Fruit fly (Drosophila melanogaster) whole organism, adult: ENCODE measurements around the gene wrd.

ENCODE experiments used
- CG11617 ChIP-seq: fragments of 200-800 bp; sonication (Bioruptor generic); optimal IDR thresholded peaks from 2 replicates; lab custom pipeline; 2017; ENCODE audit warnings: mild to moderate bottlenecking, missing biosample characterization, missing genetic modification reagents, missing genetic modification characterization
- CG12768 ChIP-seq: fragments of 200-800 bp; sonication (Bioruptor generic); optimal IDR thresholded peaks from 2 replicates; lab custom pipeline; 2017; ENCODE audit warnings: missing biosample characterization, missing genetic modification characterization, mild to moderate bottlenecking, moderate library complexity, missing genetic modification reagents
- CG14711 ChIP-seq: fragments of 200-800 bp; sonication (Bioruptor generic); optimal IDR thresholded peaks from 2 replicates; lab custom pipeline; 2018; ENCODE audit warnings: missing biosample characterization, mild to moderate bottlenecking, missing genetic modification characterization, moderate library complexity
- CG1620 ChIP-seq: fragments of 200-800 bp; sonication (Bioruptor generic); optimal IDR thresholded peaks from 2 replicates; lab custom pipeline; 2016; ENCODE audit warnings: missing biosample characterization, missing genetic modification characterization
- CG33017 ChIP-seq: fragments of 200-800 bp; sonication (Bioruptor generic); optimal IDR thresholded peaks from 2 replicates; lab custom pipeline; 2018; ENCODE audit warnings: missing biosample characterization, mild to moderate bottlenecking, missing genetic modification characterization, moderate library complexity
- CG5204 ChIP-seq: fragments of 200-800 bp; sonication (Bioruptor generic); optimal IDR thresholded peaks from 2 replicates; lab custom pipeline; 2016; ENCODE audit warnings: missing biosample characterization, missing genetic modification characterization
- CG7045 ChIP-seq: fragments of 200-800 bp; sonication (Bioruptor generic); optimal IDR thresholded peaks from 2 replicates; lab custom pipeline; 2017; ENCODE audit warnings: missing biosample characterization, mild to moderate bottlenecking, missing genetic modification characterization
- CG7101 ChIP-seq: fragments of 200-800 bp; sonication (Bioruptor generic); optimal IDR thresholded peaks from 2 replicates; lab custom pipeline; 2018; ENCODE audit warnings: missing biosample characterization, mild to moderate bottlenecking, missing genetic modification characterization, moderate library complexity
- Clk ChIP-seq: fragments of 200-800 bp; sonication (Bioruptor generic); optimal IDR thresholded peaks from 2 replicates; lab custom pipeline; 2017; ENCODE audit warnings: missing biosample characterization, missing genetic modification characterization
- Crg-1 ChIP-seq: fragments of 200-800 bp; sonication (Bioruptor generic); optimal IDR thresholded peaks from 2 replicates; lab custom pipeline; 2016; ENCODE audit warnings: missing biosample characterization, missing genetic modification characterization
- Hr96 ChIP-seq: fragments of 200-800 bp; sonication (Bioruptor generic); optimal IDR thresholded peaks from 2 replicates; lab custom pipeline; 2016; ENCODE audit warnings: missing biosample characterization, missing genetic modification characterization
- Mnt ChIP-seq: fragments of 200-800 bp; sonication (Bioruptor generic); optimal IDR thresholded peaks from 2 replicates; lab custom pipeline; 2016; ENCODE audit warnings: missing biosample characterization, mild to moderate bottlenecking, missing genetic modification characterization
- bab1 ChIP-seq: fragments of 200-800 bp; sonication (Bioruptor generic); optimal IDR thresholded peaks from 3 replicates; lab custom pipeline; 2019; ENCODE audit warnings: missing biosample characterization, mild to moderate bottlenecking, missing genetic modification characterization, moderate library complexity
- cic ChIP-seq: fragments of 200-800 bp; sonication (Bioruptor generic); optimal IDR thresholded peaks from 2 replicates; lab custom pipeline; 2017; ENCODE audit warnings: missing biosample characterization, mild to moderate bottlenecking, missing genetic modification characterization, moderate library complexity
- cnc ChIP-seq, 2 experiments: fragments of >200 bp; optimal IDR thresholded peaks; 2 replicates each; lab custom pipeline; 2017
- kay ChIP-seq: fragments of 200-800 bp; sonication (Bioruptor generic); peaks from one replicate; lab custom pipeline; 2016; ENCODE audit warnings: missing biosample characterization, missing genetic modification characterization, borderline replicate concordance
- ovo ChIP-seq: fragments of 200-800 bp; sonication (Bioruptor generic); optimal IDR thresholded peaks from 2 replicates; lab custom pipeline; 2016; ENCODE audit warnings: missing biosample characterization, missing genetic modification characterization
- pad ChIP-seq: fragments of 200-800 bp; sonication (Bioruptor generic); optimal IDR thresholded peaks from 3 replicates; lab custom pipeline; 2017; ENCODE audit warnings: missing biosample characterization, missing genetic modification characterization, mild to moderate bottlenecking, moderate library complexity, missing genetic modification reagents
- tj ChIP-seq: fragments of 200-800 bp; sonication (Bioruptor generic); optimal IDR thresholded peaks from 3 replicates; lab custom pipeline; 2017; ENCODE audit warnings: missing biosample characterization, mild to moderate bottlenecking, missing genetic modification characterization, moderate library complexity
- toe ChIP-seq: fragments of 200-800 bp; sonication (Bioruptor generic); optimal IDR thresholded peaks from 2 replicates; lab custom pipeline; 2016; ENCODE audit warnings: missing biosample characterization, missing genetic modification characterization

wrd gene

DNA sequence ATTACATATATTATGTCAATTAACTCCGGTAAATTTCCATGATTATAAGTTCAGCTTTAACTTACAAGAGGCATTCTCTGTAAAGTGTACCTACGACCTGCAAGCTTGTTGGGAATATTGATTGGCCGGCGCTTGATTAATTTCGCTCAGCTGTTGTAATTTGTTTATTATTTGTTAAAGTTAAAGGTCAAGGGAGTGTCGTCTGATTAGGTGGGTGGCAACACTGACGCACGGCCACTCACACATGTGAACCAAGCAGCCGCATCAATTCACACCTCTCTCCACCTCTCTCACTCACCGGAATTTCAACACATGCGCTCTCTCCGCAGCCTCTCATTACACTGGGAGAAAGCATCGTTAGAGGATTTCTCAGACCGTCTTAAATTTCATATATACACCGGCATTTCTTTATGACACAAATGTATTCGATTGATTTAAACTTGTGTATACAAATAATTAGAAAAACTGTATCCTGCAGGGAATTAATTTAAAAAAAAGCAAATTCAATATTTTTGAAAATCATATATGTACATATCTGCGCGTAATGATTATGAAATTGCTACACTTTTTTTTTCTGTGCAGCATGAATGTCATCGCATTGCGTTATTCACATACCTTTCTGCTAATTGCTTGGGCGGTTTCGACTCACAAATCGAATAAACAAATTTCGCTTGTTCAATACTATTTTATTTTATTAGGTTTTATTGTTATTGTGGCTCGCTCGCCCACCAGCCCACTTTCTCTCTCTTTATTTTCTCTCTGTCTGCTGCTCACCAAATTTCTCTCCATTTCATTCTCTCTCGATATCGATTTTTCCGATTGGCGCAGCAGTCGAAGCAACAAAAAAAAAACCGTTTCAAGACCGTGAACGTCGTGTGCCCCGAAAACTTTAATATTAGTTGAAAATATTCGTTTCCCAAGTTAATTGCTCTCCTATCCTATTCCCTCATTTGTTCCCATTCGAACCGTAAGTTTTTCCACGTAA lies 4.7 kb downstream of the wrd start:
- TF ChIP-seq CG33017 (tag; lab: Kevin White, UChicago) (peak; percentile 91), tj (GFP tag; lab: Kevin White, UChicago) (peak; percentile 60), CG12768 (GFP tag; lab: Kevin White, UChicago) (peak; percentile 89), pad (GFP tag; lab: Kevin White, UChicago) (peak; percentile 69), Crg-1 (GFP tag; lab: Kevin White, UChicago) (peak; percentile 44), CG7101 (tag; lab: Kevin White, UChicago) (peak; percentile 89), bab1 (GFP tag; lab: Kevin White, UChicago) (peak; percentile 54), kay (GFP tag; lab: Kevin White, UChicago) (no peak), CG11617 (GFP tag; lab: Kevin White, UChicago) (peak; percentile 91), Clk (peak; percentile 78), Hr96 (GFP tag; lab: Kevin White, UChicago) (peak; percentile 79), cic (GFP tag; lab: Kevin White, UChicago) (peak; percentile 70), CG1620 (GFP tag; lab: Kevin White, UChicago) (peak; percentile 55), cnc (optimal IDR thresholded peaks at IDR 0.05; lab: Kevin White, UChicago) (no peak), toe (GFP tag; lab: Kevin White, UChicago) (peak; percentile 91), CG5204 (GFP tag; lab: Kevin White, UChicago) (peak; percentile 88), ovo (GFP tag; lab: Kevin White, UChicago) (peak; percentile 35), Mnt (GFP tag; lab: Kevin White, UChicago) (peak; percentile 46), CG14711 (tag; lab: Kevin White, UChicago) (peak; percentile 74), CG7045 (GFP tag; lab: Kevin White, UChicago) (peak; percentile 91)

DNA sequence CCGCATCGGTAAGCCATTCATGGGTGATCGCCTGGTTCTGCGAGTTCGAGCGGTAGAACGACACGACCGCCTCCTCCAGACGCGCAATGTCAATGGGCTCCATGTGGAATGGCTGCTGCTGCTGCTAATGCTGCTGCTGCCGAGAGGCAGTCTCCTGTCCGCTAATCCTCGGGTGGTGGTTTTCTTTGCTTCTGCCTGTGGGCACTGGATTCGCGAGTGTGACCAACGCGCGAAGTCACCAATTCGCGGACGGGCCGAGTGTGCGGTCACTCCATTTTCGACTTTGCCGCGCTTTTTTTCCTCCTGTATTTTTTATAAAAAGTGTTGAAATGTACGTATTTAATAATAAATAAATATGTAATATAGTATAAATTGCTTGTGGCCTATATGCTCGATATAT lies 15.7 kb downstream of the wrd start, which contains the start of gene cdm:
Gene cdm (minus strand): TSS at position 236 of the 400 bp plus-strand sequence.
- TF ChIP-seq toe (GFP tag; lab: Kevin White, UChicago): no peak
- TF ChIP-seq tj (GFP tag; lab: Kevin White, UChicago): no peak
- no peak for TF ChIP-seq CG7101 (tag; lab: Kevin White, UChicago)
- TF ChIP-seq bab1 (GFP tag; lab: Kevin White, UChicago): peak; percentile 62
- no peak for TF ChIP-seq pad (GFP tag; lab: Kevin White, UChicago)

- peak; percentile 59 for TF ChIP-seq toe (GFP tag; lab: Kevin White, UChicago)
- TF ChIP-seq CG5204 (GFP tag; lab: Kevin White, UChicago): no peak
- TF ChIP-seq CG14711 (tag; lab: Kevin White, UChicago): peak; percentile 82
- TF ChIP-seq CG12768 (GFP tag; lab: Kevin White, UChicago): peak; percentile 84
- peak; percentile 72 for TF ChIP-seq Hr96 (GFP tag; lab: Kevin White, UChicago)
- TF ChIP-seq CG1620 (GFP tag; lab: Kevin White, UChicago): peak; percentile 75
- TF ChIP-seq Mnt (GFP tag; lab: Kevin White, UChicago): peak; percentile 69
- peak; percentile 51 for TF ChIP-seq cic (GFP tag; lab: Kevin White, UChicago)
- peak; percentile 85 for TF ChIP-seq CG7101 (tag; lab: Kevin White, UChicago)
- TF ChIP-seq ovo (GFP tag; lab: Kevin White, UChicago): peak; percentile 93
- TF ChIP-seq CG33017 (tag; lab: Kevin White, UChicago): peak; percentile 76
- TF ChIP-seq Clk: peak; percentile 24
- no peak for TF ChIP-seq kay (GFP tag; lab: Kevin White, UChicago)
- peak; percentile 85 for TF ChIP-seq Crg-1 (GFP tag; lab: Kevin White, UChicago)
- TF ChIP-seq tj (GFP tag; lab: Kevin White, UChicago): peak; percentile 32
- peak; percentile 80 for TF ChIP-seq CG11617 (GFP tag; lab: Kevin White, UChicago)
- no peak for TF ChIP-seq cnc (optimal IDR thresholded peaks at IDR 0.05; lab: Kevin White, UChicago)
- TF ChIP-seq CG7045 (GFP tag; lab: Kevin White, UChicago): peak; percentile 62
- peak; percentile 83 for TF ChIP-seq bab1 (GFP tag; lab: Kevin White, UChicago)
- TF ChIP-seq pad (GFP tag; lab: Kevin White, UChicago): peak; percentile 77
Observed at dm6 chr3R:18185385-18185784, 17.8 kb downstream of the wrd start, which contains the start of the genes Arp5 and CG7208. Gene Arp5 (plus strand): TSS chr3R:18185498. Gene CG7208 (minus strand): TSS chr3R:18185715.

- TF ChIP-seq pad (GFP tag; lab: Kevin White, UChicago) (peak; percentile 91), Crg-1 (GFP tag; lab: Kevin White, UChicago) (peak; percentile 96), Hr96 (GFP tag; lab: Kevin White, UChicago) (no peak), CG1620 (GFP tag; lab: Kevin White, UChicago) (peak; percentile 91), CG14711 (tag; lab: Kevin White, UChicago) (peak; percentile 89), CG33017 (tag; lab: Kevin White, UChicago) (peak; percentile 83), ovo (GFP tag; lab: Kevin White, UChicago) (peak; percentile 87), cnc (optimal IDR thresholded peaks at IDR 0.05; lab: Kevin White, UChicago) (no peak), Mnt (GFP tag; lab: Kevin White, UChicago) (peak; percentile 75), Clk (peak; percentile 94), bab1 (GFP tag; lab: Kevin White, UChicago) (peak; percentile 63), CG11617 (GFP tag; lab: Kevin White, UChicago) (peak; percentile 93), kay (GFP tag; lab: Kevin White, UChicago) (no peak), CG5204 (GFP tag; lab: Kevin White, UChicago) (peak; percentile 81), cic (GFP tag; lab: Kevin White, UChicago) (peak; percentile 62), CG12768 (GFP tag; lab: Kevin White, UChicago) (peak; percentile 93), tj (GFP tag; lab: Kevin White, UChicago) (peak; percentile 67), CG7101 (tag; lab: Kevin White, UChicago) (peak; percentile 93), CG7045 (GFP tag; lab: Kevin White, UChicago) (peak; percentile 94), toe (GFP tag; lab: Kevin White, UChicago) (peak; percentile 74)
Observed at dm6 chr3R:18188702-18189125, 21.2 kb downstream of the wrd start, which contains the start of the genes CG12321 and MED17. Gene CG12321 (minus strand): TSS chr3R:18188707. Gene MED17 (plus strand): TSS chr3R:18189072.
